Fruit fly (Drosophila melanogaster) whole organism, embryonic: ENCODE results near the gene CG44094.

Experiments used
- ATbp ChIP-seq: fragments of 200-800 bp; sonication (Bioruptor generic); optimal IDR thresholded peaks from 2 replicates; lab custom pipeline; 2017; ENCODE audit warnings: missing biosample characterization, mild to moderate bottlenecking, missing genetic modification characterization, missing genetic modification reagents
- Atf-2 ChIP-seq: fragments of 200-800 bp; sonication (Bioruptor generic); optimal IDR thresholded peaks from 2 replicates; lab custom pipeline; 2016; ENCODE audit warnings: missing biosample characterization, missing genetic modification characterization
- CG10209 ChIP-seq: fragments of 200-800 bp; sonication (Bioruptor generic); optimal IDR thresholded peaks from 3 replicates; lab custom pipeline; 2017; ENCODE audit warnings: missing biosample characterization, mild to moderate bottlenecking, missing genetic modification characterization, missing genetic modification reagents
- CG10274 ChIP-seq: fragments of 200-800 bp; sonication (Bioruptor generic); optimal IDR thresholded peaks from 3 replicates; lab custom pipeline; 2017; ENCODE audit warnings: missing biosample characterization, mild to moderate bottlenecking, missing genetic modification characterization
- CG10979 ChIP-seq: fragments of 200-800 bp; sonication (Bioruptor generic); optimal IDR thresholded peaks from 2 replicates; lab custom pipeline; 2018; ENCODE audit warnings: missing biosample characterization, mild to moderate bottlenecking, missing genetic modification characterization, moderate library complexity
- CG11085 ChIP-seq: fragments of 200-800 bp; sonication (Bioruptor generic); IDR thresholded peaks from 2 replicates; pipeline ENCODE4 v1.3.6; 2022; ENCODE audit warnings: missing biosample characterization, missing genetic modification characterization
- CG12104 ChIP-seq: fragments of 200-800 bp; sonication (Bioruptor generic); optimal IDR thresholded peaks from 3 replicates; lab custom pipeline; 2016; ENCODE audit warnings: missing biosample characterization, missing genetic modification characterization
- CG12219 ChIP-seq: fragments of 200-800 bp; sonication (Bioruptor generic); optimal IDR thresholded peaks from 3 replicates; lab custom pipeline; 2018; ENCODE audit warnings: missing biosample characterization, mild to moderate bottlenecking, missing genetic modification characterization
- CG1233 ChIP-seq: fragments of 200-800 bp; sonication (Bioruptor generic); optimal IDR thresholded peaks from 4 replicates; lab custom pipeline; 2018; ENCODE audit warnings: missing biosample characterization, mild to moderate bottlenecking, missing genetic modification characterization
- CG12391 ChIP-seq: fragments of 200-800 bp; sonication (Bioruptor generic); optimal IDR thresholded peaks from 3 replicates; lab custom pipeline; 2018; ENCODE audit warnings: missing biosample characterization, mild to moderate bottlenecking, missing genetic modification characterization, moderate library complexity
- CG12659 ChIP-seq: fragments of 200-800 bp; sonication (Bioruptor generic); optimal IDR thresholded peaks from 3 replicates; lab custom pipeline; 2017; ENCODE audit warnings: mild to moderate bottlenecking, missing biosample characterization, missing genetic modification reagents, missing genetic modification characterization
- CG15601 ChIP-seq: fragments of 200-800 bp; sonication (Bioruptor generic); optimal IDR thresholded peaks from 3 replicates; lab custom pipeline; 2019; ENCODE audit warnings: missing biosample characterization, mild to moderate bottlenecking, missing genetic modification characterization, moderate library complexity
- CG15696 ChIP-seq: fragments of 200-800 bp; sonication (Bioruptor generic); optimal IDR thresholded peaks from 2 replicates; lab custom pipeline; 2019; ENCODE audit warnings: missing biosample characterization, mild to moderate bottlenecking, missing genetic modification characterization, moderate library complexity
- CG17359 ChIP-seq: fragments of 200-800 bp; sonication (Bioruptor generic); optimal IDR thresholded peaks from 3 replicates; lab custom pipeline; 2018; ENCODE audit warnings: missing biosample characterization, mild to moderate bottlenecking, missing genetic modification characterization, moderate library complexity
- CG17385 ChIP-seq: fragments of 200-800 bp; sonication (Bioruptor generic); optimal IDR thresholded peaks from 3 replicates; lab custom pipeline; 2018; ENCODE audit warnings: missing biosample characterization, mild to moderate bottlenecking, missing genetic modification characterization
- CG30403 ChIP-seq: fragments of 200-800 bp; sonication (Bioruptor generic); optimal IDR thresholded peaks from 3 replicates; lab custom pipeline; 2016; ENCODE audit warnings: missing biosample characterization, missing genetic modification characterization
- CG33557 ChIP-seq: fragments of 200-800 bp; sonication (Bioruptor generic); optimal IDR thresholded peaks from 2 replicates; lab custom pipeline; 2019; ENCODE audit warnings: missing biosample characterization, mild to moderate bottlenecking, missing genetic modification characterization, moderate library complexity
- CG34224 ChIP-seq: fragments of 200-800 bp; sonication (Bioruptor generic); IDR thresholded peaks from 3 replicates; pipeline ENCODE4 v1.3.6; 2022; ENCODE audit warnings: missing biosample characterization, missing genetic modification characterization; ENCODE audit not compliant: partially characterized antibody
- CG4282 ChIP-seq: fragments of 200-800 bp; sonication (Bioruptor generic); optimal IDR thresholded peaks from 2 replicates; lab custom pipeline; 2016; ENCODE audit warnings: missing biosample characterization, missing genetic modification characterization
- CG5245 ChIP-seq: fragments of 200-800 bp; sonication (Bioruptor generic); optimal IDR thresholded peaks from 3 replicates; lab custom pipeline; 2016; ENCODE audit warnings: missing biosample characterization, missing genetic modification characterization
- CG6765 ChIP-seq: fragments of 200-800 bp; sonication (Bioruptor generic); optimal IDR thresholded peaks from 3 replicates; lab custom pipeline; 2017; ENCODE audit warnings: missing biosample characterization, mild to moderate bottlenecking, missing genetic modification characterization
- CG7839 ChIP-seq: fragments of 200-800 bp; sonication (Bioruptor generic); optimal IDR thresholded peaks from 3 replicates; lab custom pipeline; 2018; ENCODE audit warnings: missing biosample characterization, mild to moderate bottlenecking, missing genetic modification characterization, moderate library complexity
- CG7987 ChIP-seq: fragments of 200-800 bp; sonication (Bioruptor generic); optimal IDR thresholded peaks from 2 replicates; lab custom pipeline; 2018; ENCODE audit warnings: missing biosample characterization, mild to moderate bottlenecking, missing genetic modification characterization, moderate library complexity
- CG8290 ChIP-seq, 3 experiments: fragments of 200-800 bp; sonication (Bioruptor generic); optimal IDR thresholded peaks; 2 replicates each; lab custom pipeline; 2016 to 2019; ENCODE audit warnings: missing biosample characterization in 3 of 3, missing genetic modification characterization in 3 of 3, mild to moderate bottlenecking in 2 of 3, moderate library complexity in 1 of 3
- CG9727 ChIP-seq: fragments of 200-800 bp; sonication (Bioruptor generic); optimal IDR thresholded peaks from 3 replicates; lab custom pipeline; 2017; ENCODE audit warnings: missing biosample characterization, mild to moderate bottlenecking, missing genetic modification characterization
- Dll ChIP-seq: fragments of 200-800 bp; sonication (Bioruptor generic); IDR thresholded peaks from 4 replicates; pipeline ENCODE4 v1.3.6; 2022; ENCODE audit warnings: missing biosample characterization, missing genetic modification characterization; ENCODE audit not compliant: partially characterized antibody
- Gug ChIP-seq: fragments of 200-800 bp; sonication (Bioruptor generic); IDR thresholded peaks from 4 replicates; pipeline ENCODE4 v1.3.6; 2022; ENCODE audit warnings: missing biosample characterization, missing genetic modification characterization
- HmgZ ChIP-seq: fragments of 200-800 bp; sonication (Bioruptor generic); optimal IDR thresholded peaks from 2 replicates; lab custom pipeline; 2018; ENCODE audit warnings: missing biosample characterization, mild to moderate bottlenecking, missing genetic modification characterization
- Hr3 ChIP-seq: fragments of 200-800 bp; sonication (Bioruptor generic); optimal IDR thresholded peaks from 3 replicates; lab custom pipeline; 2016; ENCODE audit warnings: missing biosample characterization, missing genetic modification characterization
- Mad ChIP-seq: fragments of 200-800 bp; sonication (Bioruptor generic); optimal IDR thresholded peaks from 2 replicates; lab custom pipeline; 2016; ENCODE audit warnings: missing biosample characterization, missing genetic modification characterization
- Side ChIP-seq: fragments of 200-800 bp; sonication (Bioruptor generic); optimal IDR thresholded peaks from 2 replicates; lab custom pipeline; 2016; ENCODE audit warnings: missing biosample characterization, missing genetic modification characterization
- Sin3A ChIP-seq: fragments of >200 bp; optimal IDR thresholded peaks from 2 replicates; lab custom pipeline; 2018
- Sry-β ChIP-seq: fragments of 200-800 bp; sonication (Bioruptor generic); optimal IDR thresholded peaks from 2 replicates; lab custom pipeline; 2018; ENCODE audit warnings: missing biosample characterization, mild to moderate bottlenecking, missing genetic modification characterization, moderate library complexity
- dimm ChIP-seq: fragments of 200-800 bp; sonication (Bioruptor generic); IDR thresholded peaks from 2 replicates; pipeline ENCODE4 v1.3.6; 2022; ENCODE audit warnings: missing biosample characterization, missing genetic modification characterization
- dpn ChIP-seq, 2 experiments: fragments of 200-800 bp; sonication (Bioruptor generic); optimal IDR thresholded peaks; 3 replicates each; lab custom pipeline; 2016; ENCODE audit warnings: missing biosample characterization in 2 of 2, missing genetic modification characterization in 2 of 2
- fru ChIP-seq: fragments of >200 bp; optimal IDR thresholded peaks from 2 replicates; lab custom pipeline; 2017
- gcm ChIP-seq: fragments of 200-800 bp; sonication (Bioruptor generic); optimal IDR thresholded peaks from 2 replicates; lab custom pipeline; 2019; ENCODE audit warnings: missing biosample characterization, mild to moderate bottlenecking, missing genetic modification characterization, moderate library complexity
- gem ChIP-seq: fragments of 200-800 bp; sonication (Bioruptor generic); optimal IDR thresholded peaks from 2 replicates; lab custom pipeline; 2019; ENCODE audit warnings: missing biosample characterization, mild to moderate bottlenecking, missing genetic modification characterization, moderate library complexity
- hth ChIP-seq: fragments of >200 bp; optimal IDR thresholded peaks from 2 replicates; lab custom pipeline; 2017; ENCODE audit warnings: inconsistent platforms
- lola ChIP-seq, 3 experiments: fragments of >200 bp in 2 of 3; fragments of 200-800 bp in 1 of 3; sonication (Bioruptor generic) in 1 of 3; optimal IDR thresholded peaks; 2 replicates each; lab custom pipeline; 2017 to 2019; ENCODE audit warnings: missing biosample characterization in 3 of 3, missing genetic modification characterization in 3 of 3, mild to moderate bottlenecking in 1 of 3, moderate library complexity in 1 of 3
- nmo ChIP-seq: fragments of 200-800 bp; sonication (Bioruptor generic); optimal IDR thresholded peaks from 2 replicates; lab custom pipeline; 2018; ENCODE audit warnings: missing biosample characterization, mild to moderate bottlenecking, missing genetic modification characterization, moderate library complexity
- org-1 ChIP-seq: fragments of 200-800 bp; sonication (Bioruptor generic); optimal IDR thresholded peaks from 2 replicates; lab custom pipeline; 2017; ENCODE audit warnings: missing biosample characterization, missing genetic modification characterization
- phol ChIP-seq: fragments of 200-800 bp; sonication (Bioruptor generic); optimal IDR thresholded peaks from 3 replicates; lab custom pipeline; 2018; ENCODE audit warnings: missing biosample characterization, mild to moderate bottlenecking, missing genetic modification characterization, moderate library complexity
- psq ChIP-seq: fragments of 200-800 bp; sonication (Bioruptor generic); optimal IDR thresholded peaks from 2 replicates; lab custom pipeline; 2017; ENCODE audit warnings: missing biosample characterization, missing genetic modification characterization
- pum ChIP-seq: fragments of 200-800 bp; sonication (Bioruptor generic); optimal IDR thresholded peaks from 2 replicates; lab custom pipeline; 2016; ENCODE audit warnings: missing biosample characterization, missing genetic modification characterization
- tap ChIP-seq: fragments of 200-800 bp; optimal IDR thresholded peaks from 3 replicates; lab custom pipeline; 2019; ENCODE audit warnings: missing biosample characterization, mild to moderate bottlenecking, missing genetic modification characterization, moderate library complexity
- tx ChIP-seq: fragments of 200-800 bp; sonication (Bioruptor generic); optimal IDR thresholded peaks from 2 replicates; lab custom pipeline; 2016; ENCODE audit warnings: missing biosample characterization, missing genetic modification characterization
- vfl ChIP-seq: fragments of 200-800 bp; sonication (Bioruptor generic); optimal IDR thresholded peaks from 2 replicates; lab custom pipeline; 2016; ENCODE audit warnings: missing biosample characterization, missing genetic modification characterization
- wek ChIP-seq: fragments of 200-800 bp; sonication (Bioruptor generic); optimal IDR thresholded peaks from 3 replicates; lab custom pipeline; 2018; ENCODE audit warnings: missing biosample characterization, mild to moderate bottlenecking, missing genetic modification characterization, moderate library complexity
- zfh2 ChIP-seq: fragments of 200-800 bp; sonication (Bioruptor generic); optimal IDR thresholded peaks from 2 replicates; lab custom pipeline; 2016; ENCODE audit warnings: missing biosample characterization, missing genetic modification characterization

Gene CG44094

dm6 chr3R:14624088-14624619 lies 47.7 kb upstream of the CG44094 start (continued):
- TF ChIP-seq CG33557 (GFP tag; lab: Kevin White, UChicago) (peak; percentile 64), CG9727 (GFP tag; lab: Kevin White, UChicago) (peak; percentile 70), CG5245 (GFP tag; lab: Kevin White, UChicago) (no peak), CG17385 (GFP tag; lab: Kevin White, UChicago) (peak; percentile 25), HmgZ (tag; lab: Kevin White, UChicago) (no peak), tap (tag; lab: Kevin White, UChicago) (no peak), CG15696 (tag; lab: Kevin White, UChicago) (no peak), pum (GFP tag; lab: Kevin White, UChicago) (peak; percentile 2), tx (no peak), dpn (GFP tag; optimal IDR thresholded peaks at IDR 0.05; lab: Kevin White, UChicago) (peak; percentile 7 to 41), Mad (peak; percentile 36), CG7839 (tag; lab: Kevin White, UChicago) (peak; percentile 70), wek (GFP tag; lab: Kevin White, UChicago) (no peak), zfh2 (GFP tag; lab: Kevin White, UChicago) (no peak), CG10209 (GFP tag; lab: Kevin White, UChicago) (peak; percentile 56), CG17359 (tag; lab: Kevin White, UChicago) (peak; percentile 50), CG12391 (tag; lab: Kevin White, UChicago) (peak; percentile 70), dimm (no peak), hth (lab: Kevin White, UChicago) (no peak), CG12219 (GFP tag; lab: Kevin White, UChicago) (peak; percentile 45), ATbp (peak; percentile 9), nmo (GFP tag; lab: Kevin White, UChicago) (peak; percentile 78), fru (lab: Kevin White, UChicago) (no peak), CG12104 (GFP tag; lab: Kevin White, UChicago) (no peak), CG8290 (GFP tag; optimal IDR thresholded peaks at IDR 0.05; lab: Kevin White, UChicago) (no peak), CG8290 (tag; optimal IDR thresholded peaks at IDR 0.05; lab: Kevin White, UChicago) (no peak), vfl (GFP tag; lab: Kevin White, UChicago) (no peak), Gug (GFP tag; lab: Robert Waterston, UW) (0 out of 4 replicates have a peak, but pooled peaks have one; percentile 5), CG15601 (no peak), psq (GFP tag; lab: Kevin White, UChicago) (no peak), Hr3 (GFP tag; lab: Kevin White, UChicago) (peak; percentile 53), CG10979 (peak; percentile 62), gem (tag; lab: Kevin White, UChicago) (peak; percentile 81), CG6765 (GFP tag; lab: Kevin White, UChicago) (no peak), gcm (GFP tag; lab: Kevin White, UChicago) (peak; percentile 65), Sry-β (GFP tag; lab: Kevin White, UChicago) (no peak), phol (tag; lab: Kevin White, UChicago) (peak; percentile 73), CG34224 (no peak), Side (GFP tag; lab: Kevin White, UChicago) (no peak), Atf-2 (GFP tag; lab: Kevin White, UChicago) (peak; percentile 61), Sin3A (lab: Kevin White, UChicago) (no peak), org-1 (GFP tag; lab: Kevin White, UChicago) (peak; percentile 37), CG1233 (GFP tag; lab: Kevin White, UChicago) (no peak), lola (GFP tag; optimal IDR thresholded peaks at IDR 0.05; lab: Kevin White, UChicago) (peak in 1 of 3 experiments; percentile 83), CG10274 (GFP tag; lab: Kevin White, UChicago) (no peak), CG11085 (no peak), CG7987 (GFP tag; lab: Kevin White, UChicago) (no peak), CG30403 (GFP tag; lab: Kevin White, UChicago) (peak; percentile 62), CG4282 (GFP tag; lab: Kevin White, UChicago) (peak; percentile 69), Dll (GFP tag; lab: Robert Waterston, UW) (0 out of 4 replicates have a peak, but pooled peaks have one; percentile 14), CG12659 (no peak)
